Worm (Caenorhabditis elegans): Measurements from ENCODE around the gene C29F5.8.

- TF ChIP-seq pax-1 (tag; optimal IDR thresholded peaks at IDR 0.05) (no peak), ceh-24 (tag; optimal IDR thresholded peaks at IDR 0.05) (no peak), K02D7.2 (tag; optimal IDR thresholded peaks at IDR 0.05) (no peak)
These were observed 5.7 kb downstream of the C29F5.8 start for ce11 chrII:6311888-6312287.

Measured in whole organism, late embryonic.